Worm (Caenorhabditis elegans): ENCODE data around the gene fubl-1.
A peak's percentile ranks its signal among the peaks of the same experiment; 100 is the strongest.

The fubl-1 gene

ce11 chrV:10237959-10238444 is 664 bp downstream of the fubl-1 start (continued):
- TF ChIP-seq pha-4 (tag; optimal IDR thresholded peaks at IDR 0.05) (no peak), bed-1 (GFP tag; IDR thresholded peaks at IDR 0.05) (0 out of 2 replicates have a peak, but pooled peaks have one; percentile 51), ceh-40 (GFP tag; IDR thresholded peaks at IDR 0.05) (no peak), ztf-28 (GFP tag; IDR thresholded peaks at IDR 0.05) (no peak), K12H6.12 (tag; optimal IDR thresholded peaks at IDR 0.05) (no peak), lin-35 (GFP tag; optimal IDR thresholded peaks at IDR 0.05) (no peak), tbp1 (GFP tag; optimal IDR thresholded peaks at IDR 0.05) (peak; percentile 45), nfya-1 (tag; optimal IDR thresholded peaks at IDR 0.05; ENCODE audit: borderline replicate concordance, insufficient read depth) (no peak), lsy-27 (tag; optimal IDR thresholded peaks at IDR 0.05; ENCODE audit: borderline replicate concordance, insufficient read depth) (no peak), lin-54 (GFP tag; optimal IDR thresholded peaks at IDR 0.05) (peak; percentile 33), cebp-1 (GFP tag; IDR thresholded peaks at IDR 0.05) (0 out of 2 replicates have a peak, but pooled peaks have one; percentile 12), cebp-1 (tag; optimal IDR thresholded peaks at IDR 0.05) (peak; percentile 57), snpc-1.3 (tag; optimal IDR thresholded peaks at IDR 0.05; ENCODE audit: insufficient read depth) (no peak), nhr-179 (tag; optimal IDR thresholded peaks at IDR 0.05) (no peak), B0035.1 (tag; optimal IDR thresholded peaks at IDR 0.05) (peak; percentile 10), F37B4.10 (GFP tag; IDR thresholded peaks at IDR 0.05) (no peak), attf-6 (GFP tag; IDR thresholded peaks at IDR 0.05) (peak; percentile 73; the same call in 1 of the 2 replicates), aptf-2 (GFP tag; conservative IDR thresholded peaks at IDR 0.05) (no peak), C17E4.6 (GFP tag; IDR thresholded peaks at IDR 0.05) (peak; percentile 49; the same call in 1 of the 2 replicates), efl-1 (GFP tag; optimal IDR thresholded peaks at IDR 0.05) (no peak), ets-4 (GFP tag; optimal IDR thresholded peaks at IDR 0.05) (no peak), hrde-1 (tag; optimal IDR thresholded peaks at IDR 0.05; ENCODE audit: borderline replicate concordance) (peak; percentile 77), Y56A3A.18 (GFP tag; IDR thresholded peaks at IDR 0.05) (peak; percentile 59), F49E8.2 (tag; optimal IDR thresholded peaks at IDR 0.05; ENCODE audit: insufficient read depth) (peak; percentile 58), lir-1 (GFP tag; conservative IDR thresholded peaks at IDR 0.05) (no peak), snpc-3.4 (tag; optimal IDR thresholded peaks at IDR 0.05) (no peak), madf-8 (GFP tag; conservative IDR thresholded peaks at IDR 0.05) (no peak), madf-10 (tag; optimal IDR thresholded peaks at IDR 0.05) (no peak), egrh-3 (GFP tag; IDR thresholded peaks at IDR 0.05) (no peak), chd-7 (tag; optimal IDR thresholded peaks at IDR 0.05) (peak; percentile 78), akir-1 (GFP tag; optimal IDR thresholded peaks at IDR 0.05) (no peak), ekl-4 (GFP tag; IDR thresholded peaks at IDR 0.05) (peak; percentile 89), aptf-3 (GFP tag; IDR thresholded peaks at IDR 0.05) (no peak), sea-2 (GFP tag; IDR thresholded peaks at IDR 0.05) (no peak), gei-17 (GFP tag; optimal IDR thresholded peaks at IDR 0.05) (no peak), fkh-3 (tag; optimal IDR thresholded peaks at IDR 0.05) (peak; percentile 54), dpl-1 (GFP tag; optimal IDR thresholded peaks at IDR 0.05) (no peak), T26A5.8 (tag; optimal IDR thresholded peaks at IDR 0.05) (peak; percentile 60), D2030.7 (GFP tag; IDR thresholded peaks at IDR 0.05) (0 out of 2 replicates have a peak, but pooled peaks have one; percentile 36), lag-1 (GFP tag; IDR thresholded peaks at IDR 0.05) (no peak), F57C9.4 (tag; optimal IDR thresholded peaks at IDR 0.05) (no peak), F23B12.7 (tag; optimal IDR thresholded peaks at IDR 0.05; ENCODE audit: insufficient read depth) (no peak), B0336.3 (GFP tag; IDR thresholded peaks at IDR 0.05) (peak; percentile 82), bed-2 (GFP tag; IDR thresholded peaks at IDR 0.05) (no peak), mxl-1 (tag; optimal IDR thresholded peaks at IDR 0.05) (no peak), hmg-20 (GFP tag; IDR thresholded peaks at IDR 0.05) (no peak), mcd-1 (GFP tag; IDR thresholded peaks at IDR 0.05) (no peak), ZK185.1 (tag; optimal IDR thresholded peaks at IDR 0.05; ENCODE audit: poor library complexity, severe bottlenecking) (no peak)
